Worm (Caenorhabditis elegans) whole organism, young adult: Measurements from ENCODE around the gene otub-4.

Experiments
- B0261.1 ChIP-seq: sonication (generic microtip); optimal IDR thresholded peaks from 2 replicates; lab custom pipeline; 2016; ENCODE audit warnings: mild to moderate bottlenecking, missing genetic modification characterization, moderate library complexity, missing compliant biosample characterization
- F10E7.11 ChIP-seq: sonication (generic microtip); optimal IDR thresholded peaks from 2 replicates; lab custom pipeline; 2017; ENCODE audit warnings: mild to moderate bottlenecking, missing genetic modification characterization, moderate library complexity, missing compliant biosample characterization
- F22D6.2 ChIP-seq: sonication (generic microtip); optimal IDR thresholded peaks from 2 replicates; lab custom pipeline; 2016; ENCODE audit warnings: mild to moderate bottlenecking, missing genetic modification characterization, missing compliant biosample characterization
- F23B12.7 ChIP-seq: sonication (generic microtip); optimal IDR thresholded peaks from 2 replicates; lab custom pipeline; 2017; ENCODE audit warnings: missing genetic modification characterization, mild to moderate bottlenecking, missing compliant biosample characterization, antibody characterized with exemption, moderate library complexity; ENCODE audit not compliant: insufficient read depth
- F39B2.1 ChIP-seq: fragments of 200-800 bp; sonication (Bioruptor generic); IDR thresholded peaks from 2 replicates; pipeline ENCODE4 v1.3.6; 2022; ENCODE audit warnings: missing genetic modification reagents, missing genetic modification characterization, missing compliant biosample characterization
- F49E8.2 ChIP-seq: sonication (generic microtip); optimal IDR thresholded peaks from 3 replicates; lab custom pipeline; 2017; ENCODE audit warnings: missing genetic modification characterization, mild to moderate bottlenecking, missing compliant biosample characterization, antibody characterized with exemption, moderate library complexity; ENCODE audit not compliant: insufficient read depth
- F57C9.4 ChIP-seq: sonication (generic microtip); optimal IDR thresholded peaks from 2 replicates; lab custom pipeline; 2017; ENCODE audit warnings: mild to moderate bottlenecking, missing genetic modification characterization, missing compliant biosample characterization
- T07F8.4 ChIP-seq: sonication (generic microtip); optimal IDR thresholded peaks from 2 replicates; lab custom pipeline; 2016; ENCODE audit warnings: mild to moderate bottlenecking, missing genetic modification characterization, moderate library complexity, missing compliant biosample characterization
- T26A5.8 ChIP-seq: sonication (generic microtip); optimal IDR thresholded peaks from 2 replicates; lab custom pipeline; 2016; ENCODE audit warnings: missing genetic modification characterization, missing compliant biosample characterization
- Y53F4B.3 ChIP-seq: fragments of 200-800 bp; sonication (Bioruptor generic); IDR thresholded peaks from 2 replicates; pipeline ENCODE4 v1.3.6; 2022; ENCODE audit warnings: missing genetic modification reagents, missing genetic modification characterization, missing compliant biosample characterization
- Y67H2A.10 ChIP-seq: fragments of 200-800 bp; sonication (Bioruptor generic); conservative IDR thresholded peaks from 2 replicates; pipeline ENCODE4 v1.3.6; 2022; ENCODE audit warnings: missing genetic modification reagents, missing genetic modification characterization, missing compliant biosample characterization
- Y95B8A.8 ChIP-seq: fragments of 200-800 bp; sonication (Bioruptor generic); IDR thresholded peaks from 2 replicates; pipeline ENCODE4 v1.3.6; 2022; ENCODE audit warnings: missing genetic modification reagents, missing genetic modification characterization, missing compliant biosample characterization
- aptf-2 ChIP-seq: fragments of 200-800 bp; sonication (Bioruptor generic); conservative IDR thresholded peaks from 2 replicates; pipeline ENCODE4 v1.3.6; 2022; ENCODE audit warnings: missing genetic modification reagents, missing genetic modification characterization, missing compliant biosample characterization
- atf-7 ChIP-seq: sonication (generic microtip); optimal IDR thresholded peaks from 2 replicates; lab custom pipeline; 2017; ENCODE audit warnings: mild to moderate bottlenecking, missing genetic modification characterization, missing compliant biosample characterization
- athp-1 ChIP-seq: sonication (generic microtip); optimal IDR thresholded peaks from 2 replicates; lab custom pipeline; 2017; ENCODE audit warnings: mild to moderate bottlenecking, missing genetic modification characterization, missing compliant biosample characterization
- attf-6 ChIP-seq: fragments of 200-800 bp; sonication (Bioruptor generic); IDR thresholded peaks from 2 replicates; pipeline ENCODE4 v1.3.6; 2022; ENCODE audit warnings: missing genetic modification reagents, missing genetic modification characterization, missing compliant biosample characterization
- bed-1 ChIP-seq: fragments of 200-800 bp; sonication (Bioruptor generic); IDR thresholded peaks from 2 replicates; pipeline ENCODE4 v1.3.6; 2022; ENCODE audit warnings: missing genetic modification reagents, missing genetic modification characterization, missing compliant biosample characterization
- ceh-58 ChIP-seq: fragments of 200-800 bp; sonication (Bioruptor generic); IDR thresholded peaks from 2 replicates; pipeline ENCODE4 v1.3.6; 2022; ENCODE audit warnings: missing genetic modification characterization, missing compliant biosample characterization
- ceh-79 ChIP-seq: sonication (generic microtip); optimal IDR thresholded peaks from 2 replicates; lab custom pipeline; 2017; ENCODE audit warnings: mild to moderate bottlenecking, missing genetic modification characterization, missing compliant biosample characterization
- dpff-1 ChIP-seq: sonication (generic microtip); optimal IDR thresholded peaks from 2 replicates; lab custom pipeline; 2017; ENCODE audit warnings: mild to moderate bottlenecking, missing genetic modification characterization, missing compliant biosample characterization
- egl-44 ChIP-seq: fragments of 200-800 bp; sonication (Bioruptor generic); IDR thresholded peaks from 2 replicates; pipeline ENCODE4 v1.3.6; 2022; ENCODE audit warnings: missing genetic modification reagents, missing genetic modification characterization, missing compliant biosample characterization
- ets-4 ChIP-seq: fragments of 200-800 bp; sonication (Bioruptor generic); optimal IDR thresholded peaks from 2 replicates; lab custom pipeline; 2018; ENCODE audit warnings: mild to moderate bottlenecking, missing genetic modification characterization, missing compliant biosample characterization
- fkh-3 ChIP-seq: sonication (generic microtip); optimal IDR thresholded peaks from 2 replicates; lab custom pipeline; 2016; ENCODE audit warnings: mild to moderate bottlenecking, missing genetic modification characterization, missing compliant biosample characterization
- hmg-1.2 ChIP-seq: fragments of 200-800 bp; sonication (Bioruptor generic); IDR thresholded peaks from 2 replicates; pipeline ENCODE4 v1.3.6; 2022; ENCODE audit warnings: missing genetic modification reagents, missing genetic modification characterization, missing compliant biosample characterization
- hmg-20 ChIP-seq: fragments of 200-800 bp; sonication (Bioruptor generic); IDR thresholded peaks from 2 replicates; pipeline ENCODE4 v1.3.6; 2022; ENCODE audit warnings: missing genetic modification reagents, missing genetic modification characterization, missing compliant biosample characterization
- hrde-1 ChIP-seq: sonication (generic microtip); optimal IDR thresholded peaks from 2 replicates; lab custom pipeline; 2016; ENCODE audit warnings: missing genetic modification characterization, mild to moderate bottlenecking, missing compliant biosample characterization, moderate library complexity, missing genotype, missing genetic modification reagents, borderline replicate concordance
- hsf-1 ChIP-seq: fragments of 200-800 bp; sonication (Bioruptor generic); IDR thresholded peaks from 2 replicates; pipeline ENCODE4 v1.3.6; 2022; ENCODE audit warnings: missing genetic modification reagents, missing genetic modification characterization, missing compliant biosample characterization
- lin-26 ChIP-seq: fragments of 200-800 bp; sonication (Bioruptor generic); IDR thresholded peaks from 2 replicates; pipeline ENCODE4 v1.3.6; 2022; ENCODE audit warnings: missing genetic modification reagents, missing genetic modification characterization, missing compliant biosample characterization
- lin-40 ChIP-seq: sonication (generic microtip); optimal IDR thresholded peaks from 2 replicates; lab custom pipeline; 2016; ENCODE audit warnings: missing genetic modification characterization, mild to moderate bottlenecking, missing compliant biosample characterization, missing genotype, missing genetic modification reagents
- lir-1 ChIP-seq: fragments of 200-800 bp; sonication (Bioruptor generic); conservative IDR thresholded peaks from 2 replicates; pipeline ENCODE4 v1.3.6; 2022; ENCODE audit warnings: missing genetic modification reagents, missing genetic modification characterization, missing compliant biosample characterization
- lsl-1 ChIP-seq: fragments of 200-800 bp; sonication (Bioruptor generic); optimal IDR thresholded peaks from 2 replicates; lab custom pipeline; 2018; ENCODE audit warnings: mild to moderate bottlenecking, missing genetic modification characterization, moderate library complexity, missing compliant biosample characterization
- lsy-27 ChIP-seq: sonication (generic microtip); optimal IDR thresholded peaks from 2 replicates; lab custom pipeline; 2017; ENCODE audit warnings: missing genetic modification characterization, mild to moderate bottlenecking, missing compliant biosample characterization, antibody characterized with exemption, missing genotype, borderline replicate concordance; ENCODE audit not compliant: insufficient read depth
- mcd-1 ChIP-seq: fragments of 200-800 bp; sonication (Bioruptor generic); IDR thresholded peaks from 2 replicates; pipeline ENCODE4 v1.3.6; 2022; ENCODE audit warnings: missing genetic modification reagents, missing genetic modification characterization, missing compliant biosample characterization
- mel-28 ChIP-seq: sonication (generic microtip); optimal IDR thresholded peaks from 2 replicates; lab custom pipeline; 2016; ENCODE audit warnings: borderline replicate concordance, mild to moderate bottlenecking, missing genetic modification characterization, missing compliant biosample characterization
- mes-4 ChIP-seq: sonication (generic microtip); optimal IDR thresholded peaks from 2 replicates; lab custom pipeline; 2016; ENCODE audit warnings: missing genotype, missing genetic modification characterization, missing compliant biosample characterization
- mxl-1 ChIP-seq: sonication (generic microtip); optimal IDR thresholded peaks from 2 replicates; lab custom pipeline; 2016; ENCODE audit warnings: missing genetic modification characterization, missing compliant biosample characterization
- nhr-80 ChIP-seq: sonication (generic microtip); optimal IDR thresholded peaks from 2 replicates; lab custom pipeline; 2016; ENCODE audit warnings: missing genetic modification characterization, missing compliant biosample characterization
- rcor-1 ChIP-seq: fragments of 200-800 bp; sonication (Bioruptor generic); IDR thresholded peaks from 2 replicates; pipeline ENCODE4 v1.3.6; 2022; ENCODE audit warnings: missing genetic modification reagents, missing genetic modification characterization, missing compliant biosample characterization
- sdz-38 ChIP-seq: sonication (generic microtip); optimal IDR thresholded peaks from 2 replicates; lab custom pipeline; 2016; ENCODE audit warnings: missing genotype, missing genetic modification characterization, missing compliant biosample characterization
- snpc-1.1 ChIP-seq: sonication (generic microtip); optimal IDR thresholded peaks from 2 replicates; lab custom pipeline; 2017; ENCODE audit warnings: missing genetic modification characterization, mild to moderate bottlenecking, missing compliant biosample characterization, antibody characterized with exemption, moderate library complexity, missing genotype, missing genetic modification reagents; ENCODE audit not compliant: insufficient read depth
- somi-1 ChIP-seq: fragments of 200-800 bp; sonication (Bioruptor generic); optimal IDR thresholded peaks from 2 replicates; lab custom pipeline; 2018; ENCODE audit warnings: mild to moderate bottlenecking, missing genetic modification characterization, missing compliant biosample characterization
- tbp1 ChIP-seq: fragments of 200-800 bp; sonication (Bioruptor generic); optimal IDR thresholded peaks from 2 replicates; lab custom pipeline; 2018; ENCODE audit warnings: mild to moderate bottlenecking, missing genetic modification characterization, missing compliant biosample characterization
- unc-62 ChIP-seq: fragments of 150-350 bp; optimal IDR thresholded peaks from 2 replicates; lab custom pipeline; 2014; ENCODE audit warnings: missing biosample characterization, missing genetic modification reagents, missing genetic modification characterization
- zfh-2 ChIP-seq: fragments of 200-800 bp; sonication (Bioruptor generic); conservative IDR thresholded peaks from 2 replicates; pipeline ENCODE4 v1.3.6; 2022; ENCODE audit warnings: missing genetic modification reagents, missing genetic modification characterization, missing compliant biosample characterization
- ztf-18 ChIP-seq: sonication (generic microtip); optimal IDR thresholded peaks from 2 replicates; lab custom pipeline; 2016; ENCODE audit warnings: missing genotype, mild to moderate bottlenecking, missing genetic modification characterization, missing compliant biosample characterization
- ztf-3 ChIP-seq: fragments of 200-800 bp; sonication (Bioruptor generic); optimal IDR thresholded peaks from 2 replicates; lab custom pipeline; 2018; ENCODE audit warnings: mild to moderate bottlenecking, missing genetic modification characterization, missing compliant biosample characterization
- ztf-6 ChIP-seq: fragments of 200-800 bp; sonication (Bioruptor generic); IDR thresholded peaks from 2 replicates; pipeline ENCODE4 v1.3.6; 2022; ENCODE audit warnings: missing genetic modification reagents, missing genetic modification characterization, missing compliant biosample characterization

Gene otub-4

DNA sequence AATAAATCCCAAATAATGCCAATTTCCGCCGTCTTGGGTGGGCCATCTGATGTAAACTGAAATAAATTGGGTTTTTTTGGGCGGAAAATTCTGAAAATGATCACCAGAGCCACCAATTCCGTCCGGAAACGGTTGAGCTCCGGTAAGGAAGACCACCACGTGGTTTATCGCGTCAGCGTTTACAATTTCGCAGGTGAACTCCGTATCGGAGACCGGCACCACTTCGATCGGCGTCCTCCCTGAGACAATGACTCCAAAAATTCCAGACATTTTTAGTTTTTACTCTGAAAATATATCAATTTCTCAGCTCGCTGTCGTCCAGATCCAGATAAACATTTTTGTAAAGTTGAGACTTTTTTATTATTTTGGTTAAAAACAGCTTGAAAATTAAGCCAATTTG is 41.3 kb downstream of the otub-4 start, which contains the start of gene F42A6.6:
Gene F42A6.6, minus strand, starts transcription at position 289 of the 400 bp plus-strand sequence.
- TF ChIP-seq F22D6.2 (tag; lab: Kevin White, UChicago), result no peak
- peak; percentile 78 for TF ChIP-seq atf-7 (tag; lab: Kevin White, UChicago)
- TF ChIP-seq hmg-1.2 (GFP tag; lab: Robert Waterston, UW), result peak; percentile 60
- TF ChIP-seq Y67H2A.10 (GFP tag; lab: Robert Waterston, UW), result no peak
- no peak for TF ChIP-seq bed-1
- no peak; the same call in 1 of the 2 replicates for TF ChIP-seq hsf-1 (GFP tag; lab: Robert Waterston, UW)
- peak; percentile 37 for TF ChIP-seq ztf-18 (tag; lab: Kevin White, UChicago)
- TF ChIP-seq lir-1, result 0 out of 2 replicates have a peak, but pooled peaks have one; percentile 39
- TF ChIP-seq T26A5.8 (tag; lab: Kevin White, UChicago), result peak; percentile 94
- TF ChIP-seq F57C9.4 (tag; lab: Kevin White, UChicago), result peak; percentile 66
- TF ChIP-seq ztf-6 (GFP tag; lab: Robert Waterston, UW), result peak; percentile 52; the same call in 1 of the 2 replicates
- peak; percentile 43 for TF ChIP-seq lsl-1 (GFP tag; lab: Kevin White, UChicago)
- TF ChIP-seq B0261.1 (tag; lab: Kevin White, UChicago), result peak; percentile 31
- TF ChIP-seq snpc-1.1 (tag; lab: Kevin White, UChicago), result no peak
- no peak for TF ChIP-seq T07F8.4 (tag; lab: Kevin White, UChicago)
- TF ChIP-seq egl-44, result no peak
- TF ChIP-seq fkh-3 (tag; lab: Kevin White, UChicago), result peak; percentile 87
- peak; percentile 66 for TF ChIP-seq F10E7.11 (tag; lab: Kevin White, UChicago)
- no peak for TF ChIP-seq aptf-2 (GFP tag; lab: Robert Waterston, UW)
- peak; percentile 41 for TF ChIP-seq mel-28 (tag; lab: Kevin White, UChicago)
- no peak for TF ChIP-seq nhr-80 (tag; lab: Kevin White, UChicago)
- no peak for TF ChIP-seq zfh-2
- peak; percentile 96 for TF ChIP-seq F49E8.2 (tag; lab: Kevin White, UChicago)
- TF ChIP-seq athp-1 (tag; lab: Kevin White, UChicago), result peak; percentile 85
- peak; percentile 75; the same call in 1 of the 2 replicates for TF ChIP-seq F39B2.1 (GFP tag; lab: Robert Waterston, UW)
- TF ChIP-seq mes-4 (tag; lab: Kevin White, UChicago), result peak; percentile 26
- TF ChIP-seq lin-40 (tag; lab: Kevin White, UChicago), result peak; percentile 4
- no peak for TF ChIP-seq unc-62
- peak; percentile 72 for TF ChIP-seq somi-1 (GFP tag; lab: Kevin White, UChicago)
- TF ChIP-seq hmg-20 (GFP tag; lab: Robert Waterston, UW), result 0 out of 2 replicates have a peak, but pooled peaks have one; percentile 39
- no peak for TF ChIP-seq ztf-3 (GFP tag; lab: Kevin White, UChicago)
- TF ChIP-seq attf-6, result peak; percentile 86
- no peak for TF ChIP-seq lsy-27
- no peak for TF ChIP-seq sdz-38 (tag; lab: Kevin White, UChicago)
- peak; percentile 22 for TF ChIP-seq ets-4 (GFP tag; lab: Kevin White, UChicago)
- peak; percentile 75 for TF ChIP-seq rcor-1 (GFP tag; lab: Robert Waterston, UW)
- peak; percentile 58 for TF ChIP-seq tbp1 (GFP tag; lab: Kevin White, UChicago)
- peak; percentile 67 for TF ChIP-seq mcd-1 (GFP tag; lab: Robert Waterston, UW)
- peak; percentile 92 for TF ChIP-seq ceh-79
- peak; percentile 64 for TF ChIP-seq lin-26 (GFP tag; lab: Robert Waterston, UW)
- peak; percentile 92 for TF ChIP-seq hrde-1 (tag; lab: Kevin White, UChicago)
- peak; percentile 61 for TF ChIP-seq dpff-1
- TF ChIP-seq Y95B8A.8, result no peak; the same call in 1 of the 2 replicates
- peak; percentile 72; the same call in 1 of the 2 replicates for TF ChIP-seq ceh-58 (GFP tag; lab: Robert Waterston, UW)
- peak; percentile 48 for TF ChIP-seq F23B12.7 (tag; lab: Kevin White, UChicago)
- no peak for TF ChIP-seq Y53F4B.3
- no peak for TF ChIP-seq mxl-1
